Worm (Caenorhabditis elegans) whole organism, L4 larva: ENCODE data around the gene C14A4.13.

Experiments
- D1046.2 ChIP-seq: fragments of 200-800 bp; sonication (Bioruptor generic); IDR thresholded peaks from 2 replicates; pipeline ENCODE4 v1.3.6; 2022; ENCODE audit warnings: missing genetic modification characterization, missing compliant biosample characterization
- F26F4.8 ChIP-seq: fragments of 200-800 bp; sonication (Bioruptor generic); conservative IDR thresholded peaks from 2 replicates; pipeline ENCODE4 v1.3.6; 2022; ENCODE audit warnings: missing genetic modification characterization, missing compliant biosample characterization
- R02D3.7 ChIP-seq: fragments of 150-350 bp; sonication (generic microtip); optimal IDR thresholded peaks from 3 replicates; lab custom pipeline; 2014; ENCODE audit warnings: missing biosample characterization, missing genetic modification characterization
- T26A8.4 ChIP-seq: fragments of 200-800 bp; sonication (Bioruptor generic); IDR thresholded peaks from 2 replicates; pipeline ENCODE4 v1.3.6; 2022; ENCODE audit warnings: missing genetic modification characterization, missing compliant biosample characterization
- Y105C5A.15 ChIP-seq: fragments of 200-800 bp; sonication (Bioruptor generic); IDR thresholded peaks from 2 replicates; pipeline ENCODE4 v1.3.6; 2022; ENCODE audit warnings: missing genetic modification characterization, missing compliant biosample characterization
- Y48G9A.11 ChIP-seq: fragments of 200-800 bp; sonication (Bioruptor generic); IDR thresholded peaks from 2 replicates; pipeline ENCODE4 v1.3.6; 2022; ENCODE audit warnings: missing genetic modification reagents, missing genetic modification characterization, missing compliant biosample characterization
- Y75B8A.6 ChIP-seq: fragments of 200-800 bp; sonication (Bioruptor generic); IDR thresholded peaks from 2 replicates; pipeline ENCODE4 v1.3.6; 2022; ENCODE audit warnings: missing genetic modification reagents, missing genetic modification characterization, missing compliant biosample characterization
- ZK337.2 ChIP-seq: fragments of 200-800 bp; sonication (Bioruptor generic); IDR thresholded peaks from 2 replicates; pipeline ENCODE4 v1.3.6; 2022; ENCODE audit warnings: missing genetic modification reagents, missing genetic modification characterization, missing compliant biosample characterization
- ZK546.5 ChIP-seq, 2 experiments: sonication (generic microtip); optimal IDR thresholded peaks; 2 replicates each; lab custom pipeline; 2017; ENCODE audit warnings: missing biosample characterization in 2 of 2, missing genetic modification characterization in 2 of 2
- arid-1 ChIP-seq: fragments of 200-800 bp; sonication (Bioruptor generic); conservative IDR thresholded peaks from 2 replicates; pipeline ENCODE4 v1.3.6; 2022; ENCODE audit warnings: missing genetic modification reagents, missing genetic modification characterization, missing compliant biosample characterization
- ceh-28 ChIP-seq: fragments of 150-350 bp; optimal IDR thresholded peaks from 2 replicates; lab custom pipeline; 2014; ENCODE audit warnings: missing biosample characterization, missing genetic modification reagents, missing genetic modification characterization
- ceh-82 ChIP-seq: sonication (generic microtip); optimal IDR thresholded peaks from 2 replicates; lab custom pipeline; 2017; ENCODE audit warnings: missing biosample characterization, missing genetic modification characterization
- ces-1 ChIP-seq: fragments of 150-350 bp; sonication (generic microtip); optimal IDR thresholded peaks from 4 replicates; lab custom pipeline; 2014; ENCODE audit warnings: missing biosample characterization, missing genetic modification reagents, missing genetic modification characterization
- daf-16 ChIP-seq, 3 experiments: sonication (generic microtip); optimal IDR thresholded peaks; 2 replicates each; lab custom pipeline; 2016 to 2017; ENCODE audit warnings: missing genetic modification characterization in 3 of 3, missing genetic modification reagents in 3 of 3, mild to moderate bottlenecking in 2 of 3, missing compliant biosample characterization in 2 of 3, missing biosample characterization in 1 of 3, moderate library complexity in 1 of 3
- daf-19 ChIP-seq: fragments of 200-800 bp; sonication (Bioruptor generic); conservative IDR thresholded peaks from 2 replicates; pipeline ENCODE4 v1.3.6; 2022; ENCODE audit warnings: missing genetic modification characterization, missing compliant biosample characterization
- dmd-6 ChIP-seq: fragments of 200-800 bp; sonication (Bioruptor generic); IDR thresholded peaks from 2 replicates; pipeline ENCODE4 v1.3.6; 2022; ENCODE audit warnings: missing genetic modification reagents, missing genetic modification characterization, missing compliant biosample characterization
- dve-1 ChIP-seq: sonication (generic microtip); optimal IDR thresholded peaks from 2 replicates; lab custom pipeline; 2017; ENCODE audit warnings: antibody characterized with exemption, mild to moderate bottlenecking, missing genetic modification characterization, missing compliant biosample characterization; ENCODE audit not compliant: insufficient read depth
- egl-43 ChIP-seq: fragments of 200-800 bp; sonication (Bioruptor generic); IDR thresholded peaks from 2 replicates; pipeline ENCODE4 v1.3.6; 2022; ENCODE audit warnings: missing genetic modification reagents, missing genetic modification characterization, missing compliant biosample characterization
- gei-8 ChIP-seq: fragments of 200-800 bp; sonication (Bioruptor generic); optimal IDR thresholded peaks from 2 replicates; lab custom pipeline; 2018; ENCODE audit warnings: mild to moderate bottlenecking, missing genetic modification characterization, missing compliant biosample characterization
- hlh-11 ChIP-seq: fragments of 200-800 bp; sonication (Bioruptor generic); optimal IDR thresholded peaks from 2 replicates; lab custom pipeline; 2018; ENCODE audit warnings: mild to moderate bottlenecking, missing genetic modification characterization, missing compliant biosample characterization
- hlh-30 ChIP-seq: sonication (generic microtip); optimal IDR thresholded peaks from 2 replicates; lab custom pipeline; 2017; ENCODE audit warnings: antibody characterized with exemption, mild to moderate bottlenecking, missing genetic modification characterization, missing compliant biosample characterization; ENCODE audit not compliant: insufficient read depth
- hmg-1.1 ChIP-seq: fragments of 200-800 bp; sonication (Bioruptor generic); IDR thresholded peaks from 2 replicates; pipeline ENCODE4 v1.3.6; 2022; ENCODE audit warnings: missing genetic modification reagents, missing genetic modification characterization, missing compliant biosample characterization
- lin-1 ChIP-seq: fragments of 200-800 bp; sonication (Bioruptor generic); IDR thresholded peaks from 2 replicates; pipeline ENCODE4 v1.3.6; 2022; ENCODE audit warnings: missing genetic modification reagents, missing genetic modification characterization, missing compliant biosample characterization
- lin-15B ChIP-seq: fragments of 150-350 bp; sonication (generic microtip); optimal IDR thresholded peaks from 3 replicates; lab custom pipeline; 2014; ENCODE audit warnings: missing biosample characterization, missing genetic modification characterization
- lin-29 ChIP-seq: fragments of 200-800 bp; sonication (Bioruptor generic); IDR thresholded peaks from 2 replicates; pipeline ENCODE4 v1.3.6; 2022; ENCODE audit warnings: missing genetic modification reagents, missing genetic modification characterization, missing compliant biosample characterization
- lir-3 ChIP-seq: sonication (generic microtip); optimal IDR thresholded peaks from 2 replicates; lab custom pipeline; 2016; ENCODE audit warnings: mild to moderate bottlenecking, missing genetic modification characterization, missing compliant biosample characterization
- madf-5 ChIP-seq, 2 experiments: fragments of 200-800 bp; sonication (Bioruptor generic); IDR thresholded peaks; 2 replicates each; pipeline ENCODE4 v1.3.6; 2022; ENCODE audit warnings: missing compliant biosample characterization in 2 of 2, missing genetic modification characterization in 2 of 2
- mdl-1 ChIP-seq, 2 experiments: fragments of 150-350 bp in 1 of 2; sonication (generic microtip) in 1 of 2; optimal IDR thresholded peaks; 2 replicates each; lab custom pipeline; 2014 to 2017; ENCODE audit warnings: missing biosample characterization in 2 of 2, missing genetic modification characterization in 2 of 2
- mes-2 ChIP-seq: sonication (generic microtip); optimal IDR thresholded peaks from 2 replicates; lab custom pipeline; 2016; ENCODE audit warnings: missing genotype, mild to moderate bottlenecking, missing genetic modification characterization, missing compliant biosample characterization; ENCODE audit not compliant: poor library complexity, severe bottlenecking
- nhr-10 ChIP-seq: fragments of 150-350 bp; optimal IDR thresholded peaks from 2 replicates; lab custom pipeline; 2014; ENCODE audit warnings: missing biosample characterization, missing genetic modification characterization
- nhr-11 ChIP-seq: fragments of 150-350 bp; optimal IDR thresholded peaks from 2 replicates; lab custom pipeline; 2014; ENCODE audit warnings: missing biosample characterization, missing genetic modification characterization
- nhr-237 ChIP-seq: sonication (generic microtip); optimal IDR thresholded peaks from 2 replicates; lab custom pipeline; 2017; ENCODE audit warnings: missing biosample characterization, missing genetic modification characterization
- nhr-28 ChIP-seq: fragments of 150-350 bp; optimal IDR thresholded peaks from 2 replicates; lab custom pipeline; 2014; ENCODE audit warnings: missing biosample characterization, missing genetic modification characterization
- pha-4 ChIP-seq, 2 experiments: fragments of 150-350 bp in 1 of 2; fragments of 200-800 bp in 1 of 2; sonication (Bioruptor generic) in 1 of 2; IDR thresholded peaks in 1 of 2; optimal IDR thresholded peaks in 1 of 2; 2 replicates each; pipeline versions ENCODE4 v1.3.6 to Lab custom; 2014 to 2022; ENCODE audit warnings: missing genetic modification characterization in 2 of 2, missing genetic modification reagents in 2 of 2, missing biosample characterization in 1 of 2, missing compliant biosample characterization in 1 of 2
- saeg-2 ChIP-seq: fragments of 200-800 bp; sonication (Bioruptor generic); IDR thresholded peaks from 2 replicates; pipeline ENCODE4 v1.3.6; 2022; ENCODE audit warnings: missing genetic modification reagents, missing genetic modification characterization, missing compliant biosample characterization
- snpc-1.2 ChIP-seq: fragments of 200-800 bp; sonication (Bioruptor generic); IDR thresholded peaks from 2 replicates; pipeline ENCODE4 v1.3.6; 2022; ENCODE audit warnings: missing genetic modification reagents, missing genetic modification characterization, missing compliant biosample characterization
- spr-1 ChIP-seq: sonication (generic microtip); optimal IDR thresholded peaks from 2 replicates; lab custom pipeline; 2016; ENCODE audit warnings: mild to moderate bottlenecking, missing genetic modification characterization, missing compliant biosample characterization
- tag-97 ChIP-seq: fragments of 200-800 bp; sonication (Bioruptor generic); IDR thresholded peaks from 2 replicates; pipeline ENCODE4 v1.3.6; 2022; ENCODE audit warnings: missing genetic modification characterization, missing compliant biosample characterization
- tra-1 ChIP-seq: fragments of 200-800 bp; sonication (Bioruptor generic); IDR thresholded peaks from 2 replicates; pipeline ENCODE4 v1.3.6; 2022; ENCODE audit warnings: missing genetic modification reagents, missing genetic modification characterization, missing compliant biosample characterization
- unc-130 ChIP-seq: sonication (generic microtip); optimal IDR thresholded peaks from 2 replicates; lab custom pipeline; 2016; ENCODE audit warnings: missing genetic modification reagents, missing genetic modification characterization, missing compliant biosample characterization
- zag-1 ChIP-seq: fragments of 150-350 bp; optimal IDR thresholded peaks from 2 replicates; lab custom pipeline; 2014; ENCODE audit warnings: missing biosample characterization, missing genetic modification characterization
- zfp-3 ChIP-seq: fragments of 200-800 bp; sonication (Bioruptor generic); conservative IDR thresholded peaks from 2 replicates; pipeline ENCODE4 v1.3.6; 2022; ENCODE audit warnings: missing genetic modification reagents, missing genetic modification characterization, missing compliant biosample characterization
- zip-11 ChIP-seq: fragments of 200-800 bp; sonication (Bioruptor generic); IDR thresholded peaks from 2 replicates; pipeline ENCODE4 v1.3.6; 2022; ENCODE audit warnings: missing genetic modification characterization, missing compliant biosample characterization

The C14A4.13 gene

DNA sequence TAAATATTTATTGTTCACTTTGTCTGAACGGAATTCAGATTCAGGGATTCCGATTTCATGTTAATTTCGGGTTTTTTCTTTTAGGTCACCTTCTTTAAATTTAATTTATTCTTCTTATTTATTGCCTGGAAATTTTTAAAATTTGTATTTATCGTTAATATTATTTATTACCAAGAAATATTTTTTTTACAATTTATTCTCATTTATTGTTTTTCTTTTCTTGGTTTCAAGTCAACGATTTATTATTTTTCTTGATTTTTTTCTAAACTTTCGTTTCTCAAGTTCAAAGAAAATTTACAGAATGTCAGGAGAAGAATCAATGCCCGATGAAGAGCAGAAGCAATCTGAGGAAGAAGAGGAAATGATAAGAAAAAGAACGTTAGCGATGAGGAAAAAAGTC lies 30.5 kb upstream of the C14A4.13 start, which contains the start of gene crn-3:
Gene crn-3, plus strand, starts transcription at position 301 of the 400 bp plus-strand sequence.
- TF ChIP-seq nhr-237 (tag; lab: Kevin White, UChicago), result no peak
- no peak for TF ChIP-seq ceh-82 (tag; lab: Kevin White, UChicago)
- no peak for TF ChIP-seq lir-3 (tag; lab: Kevin White, UChicago)
- TF ChIP-seq Y48G9A.11 (GFP tag; lab: Robert Waterston, UW), result no peak
- no peak for TF ChIP-seq tra-1 (GFP tag; lab: Robert Waterston, UW)
- TF ChIP-seq ZK546.5 (tag; optimal IDR thresholded peaks at IDR 0.05; lab: Kevin White, UChicago), result no peak
- TF ChIP-seq zfp-3 (GFP tag; lab: Robert Waterston, UW), result no peak

- TF ChIP-seq hmg-1.1 (GFP tag; lab: Robert Waterston, UW) (no peak), unc-130 (GFP tag; lab: Kevin White, UChicago) (no peak), R02D3.7 (tag; lab: Kevin White, UChicago) (no peak)
These were observed 25.8 kb upstream of the C14A4.13 start, which contains the start of gene crn-5 for ce11 chrII:10592452-10592851. TSS of gene crn-5 (plus strand) at chrII:10592752.

DNA sequence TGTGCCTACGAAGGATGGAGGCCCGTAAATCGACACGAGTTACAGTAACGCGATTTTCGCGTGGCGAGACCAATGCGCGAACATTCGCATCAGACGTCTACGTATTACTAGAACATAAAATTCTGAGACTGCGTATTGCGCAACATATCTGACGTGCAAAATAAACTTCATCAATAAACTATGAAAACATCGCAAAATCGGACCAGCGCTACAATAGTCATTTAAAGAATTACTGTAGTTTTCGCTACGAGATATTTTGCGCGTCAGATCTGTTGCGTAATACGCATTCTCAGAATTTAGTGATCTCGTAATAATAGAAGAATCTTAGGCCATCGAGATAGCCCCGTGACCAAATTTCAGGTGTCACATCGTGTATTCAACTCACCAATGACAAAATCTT lies 23.9 kb upstream of the C14A4.13 start:
- TF ChIP-seq ces-1 (GFP tag; lab: Kevin White, UChicago) (no peak), D1046.2 (GFP tag; lab: Robert Waterston, UW) (no peak), lin-1 (GFP tag; lab: Robert Waterston, UW) (no peak), egl-43 (GFP tag; lab: Robert Waterston, UW) (no peak), spr-1 (tag; lab: Kevin White, UChicago) (no peak), hmg-1.1 (GFP tag; lab: Robert Waterston, UW) (no peak), Y75B8A.6 (GFP tag; lab: Robert Waterston, UW) (no peak), nhr-28 (tag; lab: Kevin White, UChicago) (no peak), tra-1 (GFP tag; lab: Robert Waterston, UW) (no peak), Y105C5A.15 (GFP tag; lab: Robert Waterston, UW) (no peak)

- TF ChIP-seq mdl-1 (tag; optimal IDR thresholded peaks at IDR 0.05; lab: Kevin White, UChicago) (no peak), zag-1 (no peak), ceh-28 (tag; lab: Kevin White, UChicago) (no peak), snpc-1.2 (no peak), F26F4.8 (no peak), dmd-6 (peak; percentile 47; the same call in 1 of the 2 replicates), lin-29 (GFP tag; lab: Robert Waterston, UW) (no peak), nhr-10 (no peak), mes-2 (tag; lab: Kevin White, UChicago) (peak; percentile 35), ZK546.5 (tag; optimal IDR thresholded peaks at IDR 0.05; lab: Kevin White, UChicago) (no peak), dve-1 (tag; lab: Kevin White, UChicago) (peak; percentile 79), pha-4 (GFP tag; IDR thresholded peaks at IDR 0.05; lab: Robert Waterston, UW) (no peak), pha-4 (tag; optimal IDR thresholded peaks at IDR 0.05; lab: Kevin White, UChicago) (no peak), ZK337.2 (GFP tag; lab: Robert Waterston, UW) (no peak), egl-43 (GFP tag; lab: Robert Waterston, UW) (no peak), T26A8.4 (GFP tag; lab: Robert Waterston, UW) (no peak), saeg-2 (GFP tag; lab: Robert Waterston, UW) (no peak), zip-11 (GFP tag; lab: Robert Waterston, UW) (no peak), gei-8 (no peak), hmg-1.1 (GFP tag; lab: Robert Waterston, UW) (no peak), tag-97 (GFP tag; lab: Robert Waterston, UW) (no peak), spr-1 (tag; lab: Kevin White, UChicago) (no peak), daf-19 (GFP tag; lab: Robert Waterston, UW) (no peak), madf-5 (GFP tag; IDR thresholded peaks at IDR 0.05; lab: Robert Waterston, UW) (no peak), daf-16 (GFP tag; optimal IDR thresholded peaks at IDR 0.05; lab: Kevin White, UChicago) (no peak), daf-16 (tag; optimal IDR thresholded peaks at IDR 0.05; lab: Kevin White, UChicago) (peak; percentile 76), nhr-11 (tag; lab: Kevin White, UChicago) (no peak), lin-15B (tag; lab: Kevin White, UChicago) (no peak), hlh-11 (tag; lab: Kevin White, UChicago) (peak; percentile 43), hlh-30 (tag; lab: Kevin White, UChicago) (no peak), arid-1 (GFP tag; lab: Robert Waterston, UW) (no peak), nhr-28 (tag; lab: Kevin White, UChicago) (peak; percentile 81), Y48G9A.11 (GFP tag; lab: Robert Waterston, UW) (no peak), R02D3.7 (tag; lab: Kevin White, UChicago) (no peak)
These were observed 23.5 kb upstream of the C14A4.13 start, which contains the start of gene C14A4.6 for ce11 chrII:10594758-10595157. TSS of gene C14A4.6 (minus strand) at chrII:10594776.
